Worm (Caenorhabditis elegans) whole organism, L4/young adult: ENCODE results near the gene cyp-35A3.

Experiments used
- W03F9.2 ChIP-seq: fragments of 150-350 bp; optimal IDR thresholded peaks from 2 replicates; lab custom pipeline; 2014; ENCODE audit warnings: missing biosample characterization, missing genetic modification characterization
- dao-5 ChIP-seq: sonication (generic microtip); optimal IDR thresholded peaks from 2 replicates; lab custom pipeline; 2016; ENCODE audit warnings: missing genotype, missing genetic modification characterization, moderate library complexity, missing compliant biosample characterization
- him-1 ChIP-seq: sonication (generic microtip); optimal IDR thresholded peaks from 2 replicates; lab custom pipeline; 2016; ENCODE audit warnings: missing genotype, missing genetic modification reagents, missing genetic modification characterization, missing compliant biosample characterization

cyp-35A3 gene

ce11 chrV:4035811-4036210 is 13.4 kb downstream of the cyp-35A3 start, which contains the start of gene C49G7.13:
TSS of gene C49G7.13 (plus strand) at chrV:4036111.
- TF ChIP-seq W03F9.2 (tag; lab: Kevin White, UChicago) (no peak), him-1 (tag; lab: Kevin White, UChicago) (no peak), dao-5 (tag; lab: Kevin White, UChicago) (no peak)

- TF ChIP-seq him-1 (tag; lab: Kevin White, UChicago): no peak
- TF ChIP-seq W03F9.2 (tag; lab: Kevin White, UChicago): no peak
- TF ChIP-seq dao-5 (tag; lab: Kevin White, UChicago): no peak
Observed at ce11 chrV:4038110-4038509, 15.7 kb downstream of the cyp-35A3 start, which contains the start of gene C49G7.12. TSS of gene C49G7.12 (plus strand) at chrV:4038410.

- TF ChIP-seq W03F9.2 (tag; lab: Kevin White, UChicago) (no peak), dao-5 (tag; lab: Kevin White, UChicago) (no peak), him-1 (tag; lab: Kevin White, UChicago) (no peak)
Observed at ce11 chrV:4038557-4038956, 16.1 kb downstream of the cyp-35A3 start.

- TF ChIP-seq dao-5 (tag; lab: Kevin White, UChicago) (no peak), W03F9.2 (tag; lab: Kevin White, UChicago) (peak; percentile 18)
Observed at ce11 chrV:4041853-4042424, 19.5 kb downstream of the cyp-35A3 start, which contains the start of the genes C49G7.10 and irg-2. TSS of gene C49G7.10 (minus strand) at chrV:4042021. TSS of gene irg-2 (plus strand) at chrV:4042181.

- TF ChIP-seq him-1 (tag; lab: Kevin White, UChicago) (no peak), dao-5 (tag; lab: Kevin White, UChicago) (no peak), W03F9.2 (tag; lab: Kevin White, UChicago) (no peak)
Observed at ce11 chrV:4043632-4044031, 21.2 kb downstream of the cyp-35A3 start, which contains the start of gene phat-3. TSS of gene phat-3 (plus strand) at chrV:4043932.

ce11 chrV:4046122-4046521 is 23.7 kb downstream of the cyp-35A3 start, which contains the start of gene phat-7:
TSS of gene phat-7 (plus strand) at chrV:4046422.
- TF ChIP-seq dao-5 (tag; lab: Kevin White, UChicago) (no peak), W03F9.2 (tag; lab: Kevin White, UChicago) (no peak), him-1 (tag; lab: Kevin White, UChicago) (no peak)

- no peak for TF ChIP-seq him-1 (tag; lab: Kevin White, UChicago)
- TF ChIP-seq dao-5 (tag; lab: Kevin White, UChicago): no peak
- no peak for TF ChIP-seq W03F9.2 (tag; lab: Kevin White, UChicago)
Observed at ce11 chrV:4047541-4047940, 25.1 kb downstream of the cyp-35A3 start, which contains the start of gene srh-169. TSS of gene srh-169 (plus strand) at chrV:4047841.

- TF ChIP-seq W03F9.2 (tag; lab: Kevin White, UChicago): no peak
- TF ChIP-seq him-1 (tag; lab: Kevin White, UChicago): no peak
- no peak for TF ChIP-seq dao-5 (tag; lab: Kevin White, UChicago)
Observed at ce11 chrV:4055025-4055424, 32.6 kb downstream of the cyp-35A3 start, which contains the start of gene djr-1.2. TSS of gene djr-1.2 (minus strand) at chrV:4055125.

ce11 chrV:4056203-4056602 is 33.8 kb downstream of the cyp-35A3 start:
- TF ChIP-seq him-1 (tag; lab: Kevin White, UChicago): no peak
- no peak for TF ChIP-seq W03F9.2 (tag; lab: Kevin White, UChicago)
- TF ChIP-seq dao-5 (tag; lab: Kevin White, UChicago): no peak

- TF ChIP-seq him-1 (tag; lab: Kevin White, UChicago) (no peak), W03F9.2 (tag; lab: Kevin White, UChicago) (no peak), dao-5 (tag; lab: Kevin White, UChicago) (no peak)
Observed at ce11 chrV:4073455-4073854, 51.0 kb downstream of the cyp-35A3 start, which contains the start of gene otpl-2. TSS of gene otpl-2 (plus strand) at chrV:4073755.
